Fruit fly (Drosophila melanogaster) whole organism, embryonic: ENCODE data around the gene CG33172.

Experiments
- Abd-B ChIP-seq: fragments of 200-800 bp; sonication (Bioruptor generic); optimal IDR thresholded peaks from 2 replicates; lab custom pipeline; 2018; ENCODE audit warnings: missing biosample characterization, mild to moderate bottlenecking, missing genetic modification characterization, moderate library complexity
- BEAF-32 ChIP-seq: fragments of 200-800 bp; sonication (Bioruptor generic); optimal IDR thresholded peaks from 3 replicates; lab custom pipeline; 2017; ENCODE audit warnings: missing biosample characterization, missing genetic modification characterization, mild to moderate bottlenecking, moderate library complexity, missing genetic modification reagents
- CG10654 ChIP-seq: fragments of 200-800 bp; sonication (Bioruptor generic); optimal IDR thresholded peaks from 2 replicates; lab custom pipeline; 2016; ENCODE audit warnings: missing biosample characterization, missing genetic modification characterization
- CG11456 ChIP-seq: fragments of 200-800 bp; sonication (Bioruptor generic); IDR thresholded peaks from 3 replicates; pipeline ENCODE4 v1.3.6; 2022; ENCODE audit warnings: missing biosample characterization, missing genetic modification characterization
- CG11504 ChIP-seq: fragments of 200-800 bp; sonication (Bioruptor generic); optimal IDR thresholded peaks from 3 replicates; lab custom pipeline; 2019; ENCODE audit warnings: missing biosample characterization, mild to moderate bottlenecking, missing genetic modification characterization, moderate library complexity
- CG11560 ChIP-seq: fragments of 200-800 bp; sonication (Bioruptor generic); IDR thresholded peaks from 3 replicates; pipeline ENCODE4 v1.3.6; 2022; ENCODE audit warnings: missing biosample characterization, missing genetic modification characterization
- CG13296 ChIP-seq: fragments of 200-800 bp; sonication (Bioruptor generic); optimal IDR thresholded peaks from 3 replicates; lab custom pipeline; 2018; ENCODE audit warnings: missing biosample characterization, mild to moderate bottlenecking, missing genetic modification characterization
- CG1603 ChIP-seq: fragments of 200-800 bp; sonication (Bioruptor generic); optimal IDR thresholded peaks from 2 replicates; lab custom pipeline; 2019; ENCODE audit warnings: missing biosample characterization, mild to moderate bottlenecking, missing genetic modification characterization, moderate library complexity
- CG16863 ChIP-seq: fragments of 200-800 bp; sonication (Bioruptor generic); optimal IDR thresholded peaks from 3 replicates; lab custom pipeline; 2016; ENCODE audit warnings: missing biosample characterization, missing genetic modification characterization
- CG17359 ChIP-seq: fragments of 200-800 bp; sonication (Bioruptor generic); optimal IDR thresholded peaks from 3 replicates; lab custom pipeline; 2018; ENCODE audit warnings: missing biosample characterization, mild to moderate bottlenecking, missing genetic modification characterization, moderate library complexity
- CG18262 ChIP-seq: fragments of 200-800 bp; optimal IDR thresholded peaks from 3 replicates; lab custom pipeline; 2019; ENCODE audit warnings: missing biosample characterization, mild to moderate bottlenecking, missing genetic modification characterization, moderate library complexity
- CG30020 ChIP-seq: fragments of 200-800 bp; optimal IDR thresholded peaks from 2 replicates; lab custom pipeline; 2019; ENCODE audit warnings: missing biosample characterization, mild to moderate bottlenecking, missing genetic modification characterization, moderate library complexity
- CG33557 ChIP-seq: fragments of 200-800 bp; sonication (Bioruptor generic); optimal IDR thresholded peaks from 2 replicates; lab custom pipeline; 2019; ENCODE audit warnings: missing biosample characterization, mild to moderate bottlenecking, missing genetic modification characterization, moderate library complexity
- D ChIP-seq, 2 experiments: fragments of 200-800 bp in 1 of 2; fragments of >200 bp in 1 of 2; sonication (Bioruptor generic) in 1 of 2; optimal IDR thresholded peaks; 2 replicates in 1 of 2; 3 replicates in 1 of 2; lab custom pipeline; 2017; ENCODE audit warnings: mild to moderate bottlenecking in 1 of 2, missing biosample characterization in 1 of 2, missing genetic modification characterization in 1 of 2, missing genetic modification reagents in 1 of 2
- Dfd ChIP-seq, 2 experiments: fragments of >200 bp; optimal IDR thresholded peaks; 2 replicates each; lab custom pipeline; 2017; ENCODE audit warnings: missing biosample characterization in 2 of 2, missing genetic modification characterization in 2 of 2
- ERR ChIP-seq: fragments of 200-800 bp; sonication (Bioruptor generic); optimal IDR thresholded peaks from 2 replicates; lab custom pipeline; 2016; ENCODE audit warnings: missing biosample characterization, missing genetic modification characterization
- Eip74EF ChIP-seq, 2 experiments: fragments of 200-800 bp in 1 of 2; fragments of >200 bp in 1 of 2; sonication (Bioruptor generic) in 1 of 2; optimal IDR thresholded peaks; 2 replicates each; lab custom pipeline; 2017 to 2019; ENCODE audit warnings: missing biosample characterization in 2 of 2, missing genetic modification characterization in 2 of 2, mild to moderate bottlenecking in 1 of 2, moderate library complexity in 1 of 2
- MBD-R2 ChIP-seq: fragments of 200-800 bp; sonication (Bioruptor generic); IDR thresholded peaks from 2 replicates; pipeline ENCODE4 v1.3.6; 2022; ENCODE audit warnings: missing biosample characterization, missing genetic modification characterization
- Max ChIP-seq: fragments of 200-800 bp; sonication (Bioruptor generic); optimal IDR thresholded peaks from 2 replicates; lab custom pipeline; 2016; ENCODE audit warnings: missing biosample characterization, mild to moderate bottlenecking, missing genetic modification characterization
- Mes4 ChIP-seq: fragments of 200-800 bp; sonication (Bioruptor generic); optimal IDR thresholded peaks from 2 replicates; lab custom pipeline; 2016; ENCODE audit warnings: missing biosample characterization, missing genetic modification characterization
- Ravus ChIP-seq: fragments of 200-800 bp; sonication (Bioruptor generic); IDR thresholded peaks from 2 replicates; pipeline ENCODE4 v1.3.6; 2022; ENCODE audit warnings: missing biosample characterization, missing genetic modification characterization
- Scr ChIP-seq: fragments of 200-800 bp; sonication (Bioruptor generic); IDR thresholded peaks from 2 replicates; pipeline ENCODE4 v1.3.6; 2022; ENCODE audit warnings: missing biosample characterization, missing genetic modification characterization; ENCODE audit not compliant: partially characterized antibody
- TFAM ChIP-seq: fragments of 200-800 bp; sonication (Bioruptor generic); optimal IDR thresholded peaks from 2 replicates; lab custom pipeline; 2017; ENCODE audit warnings: missing biosample characterization, missing genetic modification characterization, inconsistent platforms
- ash1 ChIP-seq: fragments of 200-800 bp; sonication (Bioruptor generic); optimal IDR thresholded peaks from 2 replicates; lab custom pipeline; 2018; ENCODE audit warnings: missing biosample characterization, mild to moderate bottlenecking, missing genetic modification characterization
- cato ChIP-seq: fragments of 200-800 bp; sonication (Bioruptor generic); optimal IDR thresholded peaks from 2 replicates; lab custom pipeline; 2016; ENCODE audit warnings: missing biosample characterization, missing genetic modification characterization, borderline replicate concordance
- crol ChIP-seq: fragments of 200-800 bp; sonication (Bioruptor generic); IDR thresholded peaks from 2 replicates; pipeline ENCODE4 v1.3.6; 2022; ENCODE audit warnings: missing biosample characterization, missing genetic modification characterization
- dan ChIP-seq: fragments of 200-800 bp; sonication (Bioruptor generic); IDR thresholded peaks from 2 replicates; pipeline ENCODE4 v1.3.6; 2022; ENCODE audit warnings: missing biosample characterization, missing genetic modification characterization
- exex ChIP-seq: fragments of 200-800 bp; sonication (Bioruptor generic); optimal IDR thresholded peaks from 4 replicates; lab custom pipeline; 2018; ENCODE audit warnings: missing biosample characterization, mild to moderate bottlenecking, missing genetic modification characterization, moderate library complexity
- fd102C ChIP-seq: fragments of 200-800 bp; sonication (Bioruptor generic); optimal IDR thresholded peaks from 2 replicates; lab custom pipeline; 2018; ENCODE audit warnings: missing biosample characterization, mild to moderate bottlenecking, missing genetic modification characterization, moderate library complexity
- gsb-n ChIP-seq: fragments of 200-800 bp; sonication (Bioruptor generic); optimal IDR thresholded peaks from 3 replicates; lab custom pipeline; 2018; ENCODE audit warnings: missing biosample characterization, mild to moderate bottlenecking, missing genetic modification characterization
- jing ChIP-seq: fragments of 200-800 bp; sonication (Bioruptor generic); optimal IDR thresholded peaks from 2 replicates; lab custom pipeline; 2018; ENCODE audit warnings: missing biosample characterization, mild to moderate bottlenecking, missing genetic modification characterization
- kni ChIP-seq: fragments of 200-800 bp; sonication (Bioruptor generic); optimal IDR thresholded peaks from 3 replicates; lab custom pipeline; 2017; ENCODE audit warnings: mild to moderate bottlenecking, missing biosample characterization, missing genetic modification reagents, missing genetic modification characterization
- nmo ChIP-seq: fragments of 200-800 bp; sonication (Bioruptor generic); optimal IDR thresholded peaks from 2 replicates; lab custom pipeline; 2018; ENCODE audit warnings: missing biosample characterization, mild to moderate bottlenecking, missing genetic modification characterization, moderate library complexity
- pum ChIP-seq: fragments of 200-800 bp; sonication (Bioruptor generic); optimal IDR thresholded peaks from 2 replicates; lab custom pipeline; 2016; ENCODE audit warnings: missing biosample characterization, missing genetic modification characterization
- repo ChIP-seq: fragments of 200-800 bp; sonication (Bioruptor generic); optimal IDR thresholded peaks from 2 replicates; lab custom pipeline; 2016; ENCODE audit warnings: missing biosample characterization, missing genetic modification characterization
- slou ChIP-seq: fragments of 200-800 bp; sonication (Bioruptor generic); optimal IDR thresholded peaks from 3 replicates; lab custom pipeline; 2016; ENCODE audit warnings: missing biosample characterization, missing genetic modification characterization
- vfl ChIP-seq: fragments of 200-800 bp; sonication (Bioruptor generic); optimal IDR thresholded peaks from 2 replicates; lab custom pipeline; 2016; ENCODE audit warnings: missing biosample characterization, missing genetic modification characterization
- wdn ChIP-seq: fragments of 200-800 bp; sonication (Bioruptor generic); IDR thresholded peaks from 2 replicates; pipeline ENCODE4 v1.3.6; 2022; ENCODE audit warnings: missing biosample characterization, missing genetic modification characterization
- zfh2 ChIP-seq: fragments of 200-800 bp; sonication (Bioruptor generic); optimal IDR thresholded peaks from 2 replicates; lab custom pipeline; 2016; ENCODE audit warnings: missing biosample characterization, missing genetic modification characterization

The CG33172 gene

DNA sequence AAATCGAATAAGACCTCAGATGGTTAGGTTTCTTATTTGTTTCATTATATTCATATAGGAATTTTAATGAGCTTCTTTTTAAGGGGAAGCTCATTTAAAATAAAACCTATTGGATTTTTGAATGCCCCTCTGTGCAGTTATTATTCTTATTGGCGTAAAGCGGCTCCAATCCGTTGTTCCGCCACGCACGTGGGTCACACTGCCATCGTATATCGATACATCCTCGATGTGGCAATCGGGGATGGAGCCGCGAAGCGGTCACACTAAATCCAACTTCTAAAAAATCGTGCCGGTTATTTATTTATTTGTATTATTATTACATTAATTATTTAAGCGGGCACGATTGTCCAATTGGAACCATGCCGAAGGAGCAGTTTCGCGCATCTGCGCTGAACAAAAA, 6.7 kb upstream of the CG33172 start, which contains the start of gene Polr3A (continued):
- TF ChIP-seq vfl (GFP tag; lab: Kevin White, UChicago) (no peak), CG30020 (peak; percentile 62), CG1603 (no peak), CG17359 (tag; lab: Kevin White, UChicago) (no peak)

DNA sequence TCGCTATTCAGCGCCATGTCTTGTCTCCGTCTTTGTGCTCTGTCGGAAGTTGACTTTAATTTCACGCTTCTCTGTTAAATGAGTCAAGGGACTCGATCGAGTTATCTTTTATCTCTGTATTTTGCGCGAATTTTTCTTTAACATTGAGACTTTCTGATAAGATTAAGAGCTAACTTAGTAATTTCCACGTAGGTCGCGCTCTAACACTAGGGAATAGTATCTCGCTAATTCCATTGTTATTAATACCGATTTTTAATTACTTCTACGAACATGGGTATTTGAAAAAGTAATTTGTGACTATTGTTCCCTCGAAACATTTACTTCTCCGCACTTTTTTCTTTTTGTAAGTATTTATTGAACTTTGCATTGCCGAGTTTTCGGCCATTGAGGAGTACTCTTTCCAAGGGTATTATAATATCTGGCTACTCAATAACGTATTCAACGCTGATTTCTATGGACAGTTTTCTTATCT, 3.0 kb upstream of the CG33172 start, which contains the start of gene CG8952:
TSS of gene CG8952 (minus strand) at position 51 of the 472 bp plus-strand sequence.
- peak; percentile 89 for TF ChIP-seq exex (tag; lab: Kevin White, UChicago)
- no peak for TF ChIP-seq dan (GFP tag; lab: Robert Waterston, UW)
- TF ChIP-seq, all 482 proteins: peak for 1

DNA sequence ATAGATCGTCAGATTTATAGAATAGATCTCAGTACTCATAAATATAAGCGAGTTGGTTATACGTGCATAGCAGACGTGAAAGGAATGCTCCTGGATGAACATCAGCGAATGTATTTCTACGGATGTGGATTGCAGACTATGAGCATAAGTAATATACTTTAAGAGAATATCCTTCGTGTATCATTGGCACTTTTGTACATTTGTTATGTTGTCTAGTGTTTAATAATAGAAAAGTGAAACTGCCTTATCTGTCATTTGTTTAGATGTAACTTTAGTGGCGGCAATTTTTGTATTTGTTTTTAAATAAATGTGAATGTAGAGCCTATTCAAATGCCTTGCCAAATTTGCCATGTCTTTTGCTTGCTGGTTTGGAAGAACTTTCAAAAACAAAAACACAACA, 3.2 kb downstream of the CG33172 start, which contains the start of gene CG43672:
TSS of gene CG43672 (plus strand) at position 301 of the 400 bp plus-strand sequence.
- no peak for TF ChIP-seq CG11560 (tag; lab: Robert Waterston, UW)

DNA sequence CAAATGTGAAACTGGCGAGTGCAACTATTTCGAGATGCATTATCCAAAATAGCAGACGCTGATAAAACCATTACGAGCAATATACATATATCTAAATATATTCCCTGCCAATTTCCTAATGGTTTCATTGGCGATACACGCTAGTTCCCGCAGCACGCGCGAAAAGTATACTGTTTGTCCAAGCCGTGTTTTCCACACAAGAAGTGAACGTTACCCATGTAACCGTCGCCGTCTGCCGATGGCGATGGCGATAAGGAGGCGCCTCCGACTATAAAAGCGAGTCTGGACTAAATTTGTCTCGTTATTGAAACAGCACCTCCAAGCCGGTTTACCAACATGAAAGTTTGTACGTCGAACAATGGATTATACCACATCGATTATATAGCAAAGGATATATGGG, 9.4 kb downstream of the CG33172 start, which contains the start of gene CG43673:
TSS of gene CG43673 (plus strand) at position 301 of the 400 bp plus-strand sequence.
- TF ChIP-seq Max (GFP tag; lab: Kevin White, UChicago) (no peak), cato (GFP tag; lab: Kevin White, UChicago) (no peak), CG11456 (GFP tag; lab: Robert Waterston, UW) (no peak), wdn (GFP tag; lab: Robert Waterston, UW) (no peak)

DNA sequence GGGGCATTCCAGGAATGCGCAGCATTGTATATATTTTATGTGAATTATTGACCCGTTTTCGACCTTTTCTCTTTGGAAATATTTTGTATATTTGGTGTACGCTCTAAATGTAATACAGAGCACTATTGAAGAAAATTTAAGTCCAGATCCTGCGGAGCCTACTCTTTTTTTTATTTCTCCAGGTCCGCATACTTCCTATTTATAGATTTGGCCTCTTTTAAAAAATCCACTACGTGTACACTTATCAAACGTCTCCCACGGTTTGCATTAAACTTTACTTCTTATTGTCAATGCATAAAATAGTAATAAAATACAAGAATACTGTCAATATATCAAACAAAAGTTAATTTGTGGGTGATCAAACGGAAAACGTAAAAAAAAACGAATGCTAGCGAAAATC, 14.1 kb downstream of the CG33172 start, which contains the start of gene Efhc1.1:
TSS of gene Efhc1.1 (minus strand) at position 101 of the 400 bp plus-strand sequence.
- TF ChIP-seq CG11504 (tag; lab: Kevin White, UChicago) (no peak), kni (GFP tag; lab: Kevin White, UChicago) (no peak), CG33557 (GFP tag; lab: Kevin White, UChicago) (no peak), Eip74EF (GFP tag; optimal IDR thresholded peaks at IDR 0.05; lab: Kevin White, UChicago) (no peak), Abd-B (GFP tag; lab: Kevin White, UChicago) (no peak), Mes4 (GFP tag; lab: Kevin White, UChicago) (no peak), jing (no peak), zfh2 (no peak), Ravus (GFP tag; lab: Robert Waterston, UW) (no peak), repo (GFP tag; lab: Kevin White, UChicago) (no peak), Scr (GFP tag; lab: Robert Waterston, UW) (no peak), D (optimal IDR thresholded peaks at IDR 0.05; lab: Kevin White, UChicago) (no peak), D (GFP tag; optimal IDR thresholded peaks at IDR 0.05; lab: Kevin White, UChicago) (no peak)

DNA sequence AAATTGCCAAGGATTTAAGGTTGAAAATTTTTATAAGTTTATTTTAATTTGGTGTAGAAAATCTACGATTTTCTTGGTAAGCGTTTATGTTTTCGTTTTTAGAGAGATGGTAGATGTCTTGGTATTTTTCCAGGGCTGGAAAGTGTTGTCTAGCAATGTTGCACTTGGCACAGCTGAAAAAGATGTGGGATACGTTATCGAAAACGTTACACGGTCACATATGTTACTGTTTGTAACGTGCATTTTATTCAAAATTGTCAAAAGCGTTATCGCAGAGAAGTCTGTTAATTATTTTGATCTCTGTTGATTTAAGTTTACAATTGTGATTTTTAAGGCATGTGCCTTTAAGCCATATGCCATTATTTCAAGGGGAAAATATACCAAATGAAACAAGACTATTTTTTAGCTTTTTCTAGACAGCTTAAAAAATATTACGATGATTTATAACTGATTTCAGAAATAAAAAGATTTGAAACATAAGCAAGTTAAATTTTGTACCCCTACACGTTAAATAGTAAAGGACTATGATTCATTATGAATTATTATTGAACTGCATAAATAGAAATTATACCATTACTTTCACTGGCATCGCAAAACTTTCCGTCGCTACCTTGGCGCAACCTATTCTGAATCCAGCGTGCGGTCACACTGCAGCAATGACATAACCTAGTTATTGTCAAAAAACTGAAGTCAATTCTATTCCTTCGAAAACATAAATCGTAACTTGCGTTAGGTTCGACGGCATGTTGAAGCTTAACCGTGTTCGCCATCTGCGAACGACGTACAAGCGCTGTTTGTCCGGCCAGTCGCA, 16.2 kb downstream of the CG33172 start, which contains the start of the genes Paf-AHalpha and mRpS30:
TSS of gene Paf-AHalpha (minus strand) at position 155 of the 811 bp plus-strand sequence.
TSS of gene mRpS30 (plus strand) at position 619 of the 811 bp plus-strand sequence.
- no peak for TF ChIP-seq ERR
- peak; percentile 14; the same call in 1 of the 2 replicates for TF ChIP-seq Scr (GFP tag; lab: Robert Waterston, UW)
- no peak for TF ChIP-seq crol (GFP tag; lab: Robert Waterston, UW)
- no peak for TF ChIP-seq fd102C
- peak; percentile 12 for TF ChIP-seq nmo (GFP tag; lab: Kevin White, UChicago)
- no peak for TF ChIP-seq CG18262 (tag; lab: Kevin White, UChicago)
- TF ChIP-seq CG16863 (GFP tag; lab: Kevin White, UChicago), result no peak
- no peak for TF ChIP-seq CG13296 (GFP tag; lab: Kevin White, UChicago)
- peak; percentile 56 for TF ChIP-seq MBD-R2 (GFP tag; lab: Robert Waterston, UW)
- TF ChIP-seq slou, result no peak
- TF ChIP-seq CG10654 (GFP tag; lab: Kevin White, UChicago), result no peak
- no peak for TF ChIP-seq Dfd (GFP tag; optimal IDR thresholded peaks at IDR 0.05; lab: Kevin White, UChicago)
- TF ChIP-seq gsb-n (tag; lab: Kevin White, UChicago), result no peak
- peak; percentile 51 for TF ChIP-seq BEAF-32 (GFP tag; lab: Kevin White, UChicago)
- no peak for TF ChIP-seq TFAM (GFP tag; lab: Kevin White, UChicago)
- TF ChIP-seq ash1 (GFP tag; lab: Kevin White, UChicago), result no peak
- TF ChIP-seq pum, result no peak
